Fruit fly (Drosophila melanogaster) whole organism, embryonic: ENCODE measurements around the gene Tim17b2.
A peak's percentile ranks its signal among the peaks of the same experiment; 100 is the strongest.

ENCODE experiments used
- Asciz ChIP-seq: fragments of 200-800 bp; sonication (Bioruptor generic); optimal IDR thresholded peaks from 2 replicates; lab custom pipeline; 2017; ENCODE audit warnings: missing biosample characterization, mild to moderate bottlenecking, missing genetic modification characterization, missing genetic modification reagents
- BtbVII ChIP-seq: fragments of 200-800 bp; sonication (Bioruptor generic); optimal IDR thresholded peaks from 3 replicates; lab custom pipeline; 2017; ENCODE audit warnings: missing biosample characterization, mild to moderate bottlenecking, missing genetic modification characterization
- CG10543 ChIP-seq: fragments of 200-800 bp; sonication (Bioruptor generic); optimal IDR thresholded peaks from 3 replicates; lab custom pipeline; 2017; ENCODE audit warnings: missing biosample characterization, mild to moderate bottlenecking, missing genetic modification characterization, moderate library complexity
- CG10979 ChIP-seq: fragments of 200-800 bp; sonication (Bioruptor generic); optimal IDR thresholded peaks from 2 replicates; lab custom pipeline; 2018; ENCODE audit warnings: missing biosample characterization, mild to moderate bottlenecking, missing genetic modification characterization, moderate library complexity
- CG11504 ChIP-seq: fragments of 200-800 bp; sonication (Bioruptor generic); optimal IDR thresholded peaks from 3 replicates; lab custom pipeline; 2019; ENCODE audit warnings: missing biosample characterization, mild to moderate bottlenecking, missing genetic modification characterization, moderate library complexity
- CG13123 ChIP-seq: fragments of 200-800 bp; sonication (Bioruptor generic); optimal IDR thresholded peaks from 2 replicates; lab custom pipeline; 2016; ENCODE audit warnings: missing biosample characterization, missing genetic modification characterization
- CG15696 ChIP-seq: fragments of 200-800 bp; sonication (Bioruptor generic); optimal IDR thresholded peaks from 2 replicates; lab custom pipeline; 2019; ENCODE audit warnings: missing biosample characterization, mild to moderate bottlenecking, missing genetic modification characterization, moderate library complexity
- CG16813 ChIP-seq: fragments of 200-800 bp; sonication (Bioruptor generic); IDR thresholded peaks from 3 replicates; pipeline ENCODE4 v1.3.6; 2022; ENCODE audit warnings: missing biosample characterization, missing genetic modification characterization; ENCODE audit not compliant: partially characterized antibody
- CG2199 ChIP-seq: fragments of 200-800 bp; sonication (Bioruptor generic); IDR thresholded peaks from 3 replicates; pipeline ENCODE4 v1.3.6; 2022; ENCODE audit warnings: missing biosample characterization, missing genetic modification characterization
- CG2712 ChIP-seq: fragments of 200-800 bp; optimal IDR thresholded peaks from 3 replicates; lab custom pipeline; 2019; ENCODE audit warnings: missing biosample characterization, mild to moderate bottlenecking, missing genetic modification characterization, moderate library complexity
- CG3407 ChIP-seq: fragments of 200-800 bp; sonication (Bioruptor generic); optimal IDR thresholded peaks from 2 replicates; lab custom pipeline; 2018; ENCODE audit warnings: missing biosample characterization, mild to moderate bottlenecking, missing genetic modification characterization
- CG34422 ChIP-seq: fragments of 200-800 bp; sonication (Bioruptor generic); IDR thresholded peaks from 3 replicates; pipeline ENCODE4 v1.3.6; 2022; ENCODE audit warnings: missing biosample characterization, missing genetic modification characterization
- CG43689 ChIP-seq: fragments of 200-800 bp; sonication (Bioruptor generic); IDR thresholded peaks from 2 replicates; pipeline ENCODE4 v1.3.6; 2022; ENCODE audit warnings: missing biosample characterization, missing genetic modification characterization
- CG8281 ChIP-seq: fragments of 200-800 bp; sonication (Bioruptor generic); optimal IDR thresholded peaks from 2 replicates; lab custom pipeline; 2018; ENCODE audit warnings: missing biosample characterization, mild to moderate bottlenecking, missing genetic modification characterization, moderate library complexity
- Deaf1 ChIP-seq: fragments of 200-800 bp; optimal IDR thresholded peaks from 3 replicates; lab custom pipeline; 2019; ENCODE audit warnings: missing biosample characterization, mild to moderate bottlenecking, missing genetic modification characterization, moderate library complexity
- Doc3 ChIP-seq: fragments of 200-800 bp; sonication (Bioruptor generic); IDR thresholded peaks from 3 replicates; pipeline ENCODE4 v1.3.6; 2022; ENCODE audit warnings: missing biosample characterization, missing genetic modification characterization; ENCODE audit not compliant: partially characterized antibody
- Drgx ChIP-seq: fragments of 200-800 bp; sonication (Bioruptor generic); IDR thresholded peaks from 2 replicates; pipeline ENCODE4 v1.3.6; 2022; ENCODE audit warnings: missing biosample characterization, missing genetic modification characterization
- Hey ChIP-seq: fragments of 200-800 bp; sonication (Bioruptor generic); optimal IDR thresholded peaks from 3 replicates; lab custom pipeline; 2018; ENCODE audit warnings: missing biosample characterization, mild to moderate bottlenecking, missing genetic modification characterization
- Hr3 ChIP-seq: fragments of 200-800 bp; sonication (Bioruptor generic); optimal IDR thresholded peaks from 3 replicates; lab custom pipeline; 2016; ENCODE audit warnings: missing biosample characterization, missing genetic modification characterization
- MTF-1 ChIP-seq: fragments of 200-800 bp; sonication (Bioruptor generic); optimal IDR thresholded peaks from 2 replicates; lab custom pipeline; 2018; ENCODE audit warnings: missing biosample characterization, mild to moderate bottlenecking, missing genetic modification characterization, borderline replicate concordance
- Nf-YC ChIP-seq: fragments of 200-800 bp; optimal IDR thresholded peaks from 3 replicates; lab custom pipeline; 2019; ENCODE audit warnings: missing biosample characterization, mild to moderate bottlenecking, missing genetic modification characterization, moderate library complexity
- bbx ChIP-seq: fragments of 200-800 bp; sonication (Bioruptor generic); IDR thresholded peaks from 2 replicates; pipeline ENCODE4 v1.3.6; 2022; ENCODE audit warnings: missing biosample characterization, missing genetic modification characterization; ENCODE audit not compliant: partially characterized antibody
- crc ChIP-seq: fragments of 200-800 bp; sonication (Bioruptor generic); optimal IDR thresholded peaks from 2 replicates; lab custom pipeline; 2016; ENCODE audit warnings: missing biosample characterization, missing genetic modification characterization
- dmrt11E ChIP-seq: fragments of 200-800 bp; sonication (Bioruptor generic); optimal IDR thresholded peaks from 3 replicates; lab custom pipeline; 2018; ENCODE audit warnings: missing biosample characterization, mild to moderate bottlenecking, missing genetic modification characterization, moderate library complexity
- dmrt99B ChIP-seq: fragments of 200-800 bp; sonication (Bioruptor generic); optimal IDR thresholded peaks from 2 replicates; lab custom pipeline; 2018; ENCODE audit warnings: missing biosample characterization, mild to moderate bottlenecking, missing genetic modification characterization, moderate library complexity
- ewg ChIP-seq: fragments of 200-800 bp; sonication (Bioruptor generic); optimal IDR thresholded peaks from 3 replicates; lab custom pipeline; 2017; ENCODE audit warnings: mild to moderate bottlenecking, missing biosample characterization, missing genetic modification reagents, missing genetic modification characterization
- eyg ChIP-seq: fragments of 200-800 bp; sonication (Bioruptor generic); optimal IDR thresholded peaks from 3 replicates; lab custom pipeline; 2016; ENCODE audit warnings: missing biosample characterization, missing genetic modification characterization
- fd102C ChIP-seq: fragments of 200-800 bp; sonication (Bioruptor generic); optimal IDR thresholded peaks from 2 replicates; lab custom pipeline; 2018; ENCODE audit warnings: missing biosample characterization, mild to moderate bottlenecking, missing genetic modification characterization, moderate library complexity
- gem ChIP-seq: fragments of 200-800 bp; sonication (Bioruptor generic); optimal IDR thresholded peaks from 2 replicates; lab custom pipeline; 2019; ENCODE audit warnings: missing biosample characterization, mild to moderate bottlenecking, missing genetic modification characterization, moderate library complexity
- grn ChIP-seq: fragments of 200-800 bp; sonication (Bioruptor generic); optimal IDR thresholded peaks from 3 replicates; lab custom pipeline; 2017; ENCODE audit warnings: missing biosample characterization, missing genetic modification characterization
- gsb-n ChIP-seq: fragments of 200-800 bp; sonication (Bioruptor generic); optimal IDR thresholded peaks from 3 replicates; lab custom pipeline; 2018; ENCODE audit warnings: missing biosample characterization, mild to moderate bottlenecking, missing genetic modification characterization
- jumu ChIP-seq: fragments of 200-800 bp; sonication (Bioruptor generic); optimal IDR thresholded peaks from 3 replicates; lab custom pipeline; 2016; ENCODE audit warnings: missing biosample characterization, missing genetic modification characterization
- kay ChIP-seq: fragments of 200-800 bp; sonication (Bioruptor generic); optimal IDR thresholded peaks from 2 replicates; lab custom pipeline; 2016; ENCODE audit warnings: missing biosample characterization, missing genetic modification characterization
- kni ChIP-seq: fragments of 200-800 bp; sonication (Bioruptor generic); optimal IDR thresholded peaks from 3 replicates; lab custom pipeline; 2017; ENCODE audit warnings: mild to moderate bottlenecking, missing biosample characterization, missing genetic modification reagents, missing genetic modification characterization
- nerfin-1 ChIP-seq: fragments of 200-800 bp; sonication (Bioruptor generic); optimal IDR thresholded peaks from 3 replicates; lab custom pipeline; 2019; ENCODE audit warnings: missing biosample characterization, mild to moderate bottlenecking, missing genetic modification characterization, moderate library complexity
- oc ChIP-seq: fragments of 200-800 bp; sonication (Bioruptor generic); optimal IDR thresholded peaks from 2 replicates; lab custom pipeline; 2018; ENCODE audit warnings: missing biosample characterization, mild to moderate bottlenecking, missing genetic modification characterization, moderate library complexity
- prd ChIP-seq, 3 experiments: fragments of >200 bp in 2 of 3; fragments of 200-800 bp in 1 of 3; sonication (Bioruptor generic) in 1 of 3; optimal IDR thresholded peaks in 2 of 3; IDR thresholded peaks in 1 of 3; 2 replicates in 2 of 3; 3 replicates in 1 of 3; pipeline versions ENCODE4 v1.3.6 to Lab custom; 2017 to 2022; ENCODE audit warnings: missing biosample characterization in 1 of 3, missing genetic modification characterization in 1 of 3
- psq ChIP-seq: fragments of 200-800 bp; sonication (Bioruptor generic); optimal IDR thresholded peaks from 2 replicates; lab custom pipeline; 2017; ENCODE audit warnings: missing biosample characterization, missing genetic modification characterization
- ranshi ChIP-seq: fragments of 200-800 bp; sonication (Bioruptor generic); IDR thresholded peaks from 2 replicates; pipeline ENCODE4 v1.3.6; 2022; ENCODE audit warnings: missing biosample characterization, missing genetic modification characterization
- ro ChIP-seq: fragments of 200-800 bp; sonication (Bioruptor generic); IDR thresholded peaks from 2 replicates; pipeline ENCODE4 v1.3.6; 2022; ENCODE audit warnings: missing biosample characterization, missing genetic modification characterization
- sd ChIP-seq: fragments of 200-800 bp; sonication (Bioruptor generic); optimal IDR thresholded peaks from 3 replicates; lab custom pipeline; 2018; ENCODE audit warnings: missing biosample characterization, mild to moderate bottlenecking, missing genetic modification characterization, moderate library complexity
- sens ChIP-seq: fragments of 200-800 bp; sonication (Bioruptor generic); peaks from one replicate; lab custom pipeline; 2016; ENCODE audit warnings: missing biosample characterization, missing genetic modification characterization
- tin ChIP-seq: fragments of 200-800 bp; sonication (Bioruptor generic); optimal IDR thresholded peaks from 3 replicates; lab custom pipeline; 2016; ENCODE audit warnings: missing biosample characterization, missing genetic modification characterization
- tup ChIP-seq: fragments of 200-800 bp; sonication (Bioruptor generic); optimal IDR thresholded peaks from 2 replicates; lab custom pipeline; 2016; ENCODE audit warnings: missing biosample characterization, mild to moderate bottlenecking, missing genetic modification characterization, moderate library complexity
- unpg ChIP-seq: fragments of 200-800 bp; sonication (Bioruptor generic); optimal IDR thresholded peaks from 3 replicates; lab custom pipeline; 2018; ENCODE audit warnings: missing biosample characterization, mild to moderate bottlenecking, missing genetic modification characterization, moderate library complexity
- zen ChIP-seq: fragments of 200-800 bp; sonication (Bioruptor generic); optimal IDR thresholded peaks from 3 replicates; lab custom pipeline; 2018; ENCODE audit warnings: missing biosample characterization, mild to moderate bottlenecking, missing genetic modification characterization, moderate library complexity

Gene Tim17b2

DNA sequence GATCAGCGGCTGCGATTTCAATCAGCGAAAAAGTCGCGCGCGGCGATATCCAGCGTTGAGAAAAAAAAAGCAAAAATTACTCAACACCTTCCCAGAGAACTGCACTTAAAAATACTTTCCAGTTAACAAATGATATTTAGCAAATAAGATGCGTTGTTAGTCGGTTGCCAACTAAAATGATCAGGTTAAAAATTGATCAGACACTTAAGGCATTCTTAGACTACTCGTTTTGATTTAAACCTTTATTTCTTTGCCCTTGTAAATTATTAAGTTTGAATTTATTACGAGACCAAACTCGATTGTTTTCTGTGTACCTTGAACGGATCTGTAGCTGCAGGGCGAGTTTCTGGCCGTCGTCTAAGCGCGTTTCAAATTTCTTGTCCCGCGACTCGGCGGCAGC, 18.6 kb upstream of the Tim17b2 start (continued):
- TF ChIP-seq CG2712 (tag; lab: Kevin White, UChicago) (peak; percentile 18), CG8281 (tag; lab: Kevin White, UChicago) (no peak), oc (no peak), grn (GFP tag; lab: Kevin White, UChicago) (no peak), MTF-1 (GFP tag; lab: Kevin White, UChicago) (no peak), CG2199 (GFP tag; lab: Robert Waterston, UW) (no peak), tup (GFP tag; lab: Kevin White, UChicago) (no peak), gem (tag; lab: Kevin White, UChicago) (peak; percentile 37), prd (optimal IDR thresholded peaks at IDR 0.05; lab: Kevin White, UChicago) (no peak), prd (GFP tag; IDR thresholded peaks at IDR 0.05; lab: Robert Waterston, UW) (0 out of 3 replicates have a peak, but pooled peaks have one; percentile 27), ro (GFP tag; lab: Robert Waterston, UW) (no peak), sens (GFP tag; lab: Kevin White, UChicago) (peak; percentile 87), jumu (GFP tag; lab: Kevin White, UChicago) (no peak), CG15696 (peak; percentile 15), dmrt11E (peak; percentile 46), CG10979 (tag; lab: Kevin White, UChicago) (peak; percentile 34), CG43689 (GFP tag; lab: Robert Waterston, UW) (no peak), CG11504 (tag; lab: Kevin White, UChicago) (peak; percentile 1), fd102C (GFP tag; lab: Kevin White, UChicago) (peak; percentile 41), unpg (GFP tag; lab: Kevin White, UChicago) (peak; percentile 18), eyg (no peak), CG3407 (GFP tag; lab: Kevin White, UChicago) (no peak), gsb-n (tag; lab: Kevin White, UChicago) (peak; percentile 3)

DNA sequence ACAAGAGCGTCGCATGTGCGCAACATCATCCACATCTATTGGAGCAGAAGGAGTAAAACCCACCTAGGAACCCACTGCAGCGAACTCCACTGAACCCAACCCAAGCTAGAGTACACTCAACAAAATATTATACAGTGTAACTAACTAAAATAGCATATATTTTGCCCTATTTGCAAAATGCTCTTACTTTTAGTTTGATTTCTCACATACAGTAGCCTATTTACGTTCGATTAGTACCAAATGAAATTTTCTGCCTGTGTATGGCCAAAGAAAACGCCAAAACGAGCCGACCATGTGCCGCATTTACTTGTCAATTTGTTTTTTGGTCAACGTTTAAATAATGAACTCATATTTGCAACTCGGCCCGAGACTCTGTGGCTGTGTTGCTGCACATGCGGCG, 15.8 kb upstream of the Tim17b2 start:
- TF ChIP-seq sens (GFP tag; lab: Kevin White, UChicago) (peak; percentile 69), CG13123 (GFP tag; lab: Kevin White, UChicago) (no peak), Drgx (GFP tag; lab: Robert Waterston, UW) (peak; percentile 69)

DNA sequence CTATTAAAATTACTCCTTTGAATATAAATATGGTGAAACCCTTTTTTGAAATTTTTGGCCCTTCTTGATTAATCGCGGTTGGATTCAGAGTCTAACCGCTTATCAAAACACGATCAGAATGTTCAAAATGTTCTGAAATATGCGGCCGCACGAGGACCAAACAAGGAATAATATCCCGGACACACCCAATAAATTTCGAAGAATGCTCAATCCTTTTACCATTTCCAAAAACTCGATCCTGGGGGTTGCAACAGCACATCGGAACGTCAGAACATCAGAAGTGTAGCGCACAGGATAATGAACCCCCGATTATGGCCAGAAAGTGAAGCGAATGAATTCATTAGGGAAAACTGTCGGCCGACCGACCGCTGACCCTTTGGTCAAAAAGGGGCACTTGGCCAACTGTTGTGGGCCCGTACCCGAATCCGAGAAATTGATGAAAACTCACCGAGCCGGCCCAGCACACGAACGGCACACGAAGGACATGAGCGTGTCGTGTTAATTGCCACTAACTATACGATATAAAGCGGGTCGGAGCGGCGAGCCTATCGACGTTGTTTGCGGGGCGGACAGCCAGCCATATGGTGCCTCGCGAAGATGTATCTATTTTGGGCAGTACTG, 13.9 kb upstream of the Tim17b2 start:
- TF ChIP-seq CG10543 (GFP tag; lab: Kevin White, UChicago) (no peak), kay (GFP tag; lab: Kevin White, UChicago) (no peak), tin (GFP tag; lab: Kevin White, UChicago) (no peak), ewg (GFP tag; lab: Kevin White, UChicago) (no peak), Nf-YC (tag; lab: Kevin White, UChicago) (no peak), nerfin-1 (peak; percentile 6), Doc3 (GFP tag; lab: Robert Waterston, UW) (no peak), dmrt99B (no peak), CG34422 (GFP tag; lab: Robert Waterston, UW) (no peak), Hr3 (GFP tag; lab: Kevin White, UChicago) (no peak), kni (peak; percentile 4), CG16813 (GFP tag; lab: Robert Waterston, UW) (no peak), zen (tag; lab: Kevin White, UChicago) (peak; percentile 4), Deaf1 (tag; lab: Kevin White, UChicago) (peak; percentile 54), BtbVII (GFP tag; lab: Kevin White, UChicago) (no peak), Hey (tag; lab: Kevin White, UChicago) (no peak), Asciz (GFP tag; lab: Kevin White, UChicago) (no peak), sens (GFP tag; lab: Kevin White, UChicago) (peak; percentile 58), crc (no peak), ranshi (GFP tag; lab: Robert Waterston, UW) (no peak), psq (GFP tag; lab: Kevin White, UChicago) (no peak), bbx (no peak), sd (tag; lab: Kevin White, UChicago) (no peak)
